Fruit fly (Drosophila melanogaster) whole organism, wandering third instar larva: ENCODE measurements around the gene CG14506.

Source experiments
- HLH106 ChIP-seq: fragments of 200-800 bp; optimal IDR thresholded peaks from 3 replicates; lab custom pipeline; 2019; ENCODE audit warnings: missing biosample characterization, mild to moderate bottlenecking, missing genetic modification characterization, moderate library complexity
- N ChIP-seq: fragments of >200 bp; optimal IDR thresholded peaks from 2 replicates; lab custom pipeline; 2018; ENCODE audit warnings: missing biosample characterization, missing external identifiers, missing genetic modification characterization
- psq ChIP-seq: fragments of 200-800 bp; sonication (Bioruptor generic); optimal IDR thresholded peaks from 3 replicates; lab custom pipeline; 2017; ENCODE audit warnings: missing biosample characterization, mild to moderate bottlenecking, missing genetic modification characterization, moderate library complexity

- TF ChIP-seq HLH106 (no peak), N (no peak), psq (GFP tag; lab: Kevin White, UChicago) (no peak)
These were observed 34.5 kb downstream of the CG14506 start for dm6 chr3R:29262481-29262880.
